Fruit fly (Drosophila melanogaster) whole organism, embryonic: ENCODE measurements around the gene CG18766.

Experiments
- Asciz ChIP-seq: fragments of 200-800 bp; sonication (Bioruptor generic); optimal IDR thresholded peaks from 2 replicates; lab custom pipeline; 2017; ENCODE audit warnings: missing biosample characterization, mild to moderate bottlenecking, missing genetic modification characterization, missing genetic modification reagents
- Atf-2 ChIP-seq: fragments of 200-800 bp; sonication (Bioruptor generic); optimal IDR thresholded peaks from 2 replicates; lab custom pipeline; 2016; ENCODE audit warnings: missing biosample characterization, missing genetic modification characterization
- Bdp1 ChIP-seq: fragments of 200-800 bp; sonication (Bioruptor generic); optimal IDR thresholded peaks from 3 replicates; lab custom pipeline; 2016; ENCODE audit warnings: missing biosample characterization, missing genetic modification characterization
- C15 ChIP-seq: fragments of 200-800 bp; sonication (Bioruptor generic); IDR thresholded peaks from 3 replicates; pipeline ENCODE4 v1.3.6; 2022; ENCODE audit warnings: missing biosample characterization, missing genetic modification characterization
- CG1233 ChIP-seq: fragments of 200-800 bp; sonication (Bioruptor generic); optimal IDR thresholded peaks from 4 replicates; lab custom pipeline; 2018; ENCODE audit warnings: missing biosample characterization, mild to moderate bottlenecking, missing genetic modification characterization
- CG12659 ChIP-seq: fragments of 200-800 bp; sonication (Bioruptor generic); optimal IDR thresholded peaks from 3 replicates; lab custom pipeline; 2017; ENCODE audit warnings: mild to moderate bottlenecking, missing biosample characterization, missing genetic modification reagents, missing genetic modification characterization
- CG13894 ChIP-seq: fragments of 200-800 bp; sonication (Bioruptor generic); optimal IDR thresholded peaks from 3 replicates; lab custom pipeline; 2018; ENCODE audit warnings: missing biosample characterization, mild to moderate bottlenecking, missing genetic modification characterization, moderate library complexity
- CG14441 ChIP-seq: fragments of 200-800 bp; sonication (Bioruptor generic); IDR thresholded peaks from 2 replicates; pipeline ENCODE4 v1.3.6; 2022; ENCODE audit warnings: missing biosample characterization, missing genetic modification characterization
- CG14667 ChIP-seq: fragments of 200-800 bp; sonication (Bioruptor generic); IDR thresholded peaks from 2 replicates; pipeline ENCODE4 v1.3.6; 2022; ENCODE audit warnings: missing biosample characterization, missing genetic modification characterization
- CG14860 ChIP-seq: fragments of 200-800 bp; sonication (Bioruptor generic); IDR thresholded peaks from 3 replicates; pipeline ENCODE4 v1.3.6; 2022; ENCODE audit warnings: missing biosample characterization, missing genetic modification characterization; ENCODE audit not compliant: partially characterized antibody
- CG15514 ChIP-seq: fragments of 200-800 bp; sonication (Bioruptor generic); optimal IDR thresholded peaks from 3 replicates; lab custom pipeline; 2017; ENCODE audit warnings: missing biosample characterization, missing genetic modification characterization, mild to moderate bottlenecking, moderate library complexity, missing genetic modification reagents
- CG1603 ChIP-seq: fragments of 200-800 bp; sonication (Bioruptor generic); optimal IDR thresholded peaks from 2 replicates; lab custom pipeline; 2019; ENCODE audit warnings: missing biosample characterization, mild to moderate bottlenecking, missing genetic modification characterization, moderate library complexity
- CG17359 ChIP-seq: fragments of 200-800 bp; sonication (Bioruptor generic); optimal IDR thresholded peaks from 3 replicates; lab custom pipeline; 2018; ENCODE audit warnings: missing biosample characterization, mild to moderate bottlenecking, missing genetic modification characterization, moderate library complexity
- CG17829 ChIP-seq: fragments of 200-800 bp; optimal IDR thresholded peaks from 2 replicates; lab custom pipeline; 2019; ENCODE audit warnings: missing biosample characterization, mild to moderate bottlenecking, missing genetic modification characterization, moderate library complexity
- CG2129 ChIP-seq: fragments of 200-800 bp; sonication (Bioruptor generic); IDR thresholded peaks from 2 replicates; pipeline ENCODE4 v1.3.6; 2022; ENCODE audit warnings: missing biosample characterization, missing genetic modification characterization; ENCODE audit not compliant: partially characterized antibody
- CG2199 ChIP-seq: fragments of 200-800 bp; sonication (Bioruptor generic); IDR thresholded peaks from 3 replicates; pipeline ENCODE4 v1.3.6; 2022; ENCODE audit warnings: missing biosample characterization, missing genetic modification characterization
- CG31388 ChIP-seq: fragments of 200-800 bp; sonication (Bioruptor generic); optimal IDR thresholded peaks from 2 replicates; lab custom pipeline; 2016; ENCODE audit warnings: missing biosample characterization, missing genetic modification characterization
- CG32772 ChIP-seq: fragments of 200-800 bp; sonication (Bioruptor generic); IDR thresholded peaks from 2 replicates; pipeline ENCODE4 v1.3.6; 2022; ENCODE audit warnings: missing biosample characterization, missing genetic modification characterization
- CG42726 ChIP-seq: fragments of 200-800 bp; sonication (Bioruptor generic); IDR thresholded peaks from 2 replicates; pipeline ENCODE4 v1.3.6; 2022; ENCODE audit warnings: missing biosample characterization, missing genetic modification characterization; ENCODE audit not compliant: partially characterized antibody
- CG4424 ChIP-seq: fragments of 200-800 bp; sonication (Bioruptor generic); optimal IDR thresholded peaks from 3 replicates; lab custom pipeline; 2016; ENCODE audit warnings: missing biosample characterization, missing genetic modification characterization
- CG4730 ChIP-seq: fragments of 200-800 bp; sonication (Bioruptor generic); IDR thresholded peaks from 2 replicates; pipeline ENCODE4 v1.3.6; 2022; ENCODE audit warnings: missing biosample characterization, missing genetic modification characterization
- CG6689 ChIP-seq: fragments of 200-800 bp; sonication (Bioruptor generic); IDR thresholded peaks from 2 replicates; pipeline ENCODE4 v1.3.6; 2022; ENCODE audit warnings: missing biosample characterization, missing genetic modification characterization
- CG8281 ChIP-seq: fragments of 200-800 bp; sonication (Bioruptor generic); optimal IDR thresholded peaks from 2 replicates; lab custom pipeline; 2018; ENCODE audit warnings: missing biosample characterization, mild to moderate bottlenecking, missing genetic modification characterization, moderate library complexity
- CG9797 ChIP-seq: fragments of 200-800 bp; sonication (Bioruptor generic); optimal IDR thresholded peaks from 3 replicates; lab custom pipeline; 2018; ENCODE audit warnings: missing biosample characterization, mild to moderate bottlenecking, missing genetic modification characterization
- Dek ChIP-seq: fragments of 200-800 bp; sonication (Bioruptor generic); optimal IDR thresholded peaks from 3 replicates; lab custom pipeline; 2019; ENCODE audit warnings: missing biosample characterization, mild to moderate bottlenecking, missing genetic modification characterization, moderate library complexity
- Dfd ChIP-seq, 2 experiments: fragments of >200 bp; optimal IDR thresholded peaks; 2 replicates each; lab custom pipeline; 2017; ENCODE audit warnings: missing biosample characterization in 2 of 2, missing genetic modification characterization in 2 of 2
- Dp ChIP-seq: fragments of 200-800 bp; sonication (Bioruptor generic); optimal IDR thresholded peaks from 2 replicates; lab custom pipeline; 2018; ENCODE audit warnings: missing biosample characterization, mild to moderate bottlenecking, missing genetic modification characterization, moderate library complexity
- E2f2 ChIP-seq: fragments of 200-800 bp; sonication (Bioruptor generic); IDR thresholded peaks from 2 replicates; pipeline ENCODE4 v1.3.6; 2022; ENCODE audit warnings: missing biosample characterization, missing genetic modification characterization
- Ets65A ChIP-seq: fragments of 200-800 bp; sonication (Bioruptor generic); peaks from one replicate; lab custom pipeline; 2016; ENCODE audit warnings: missing biosample characterization, missing genetic modification characterization
- MESR4 ChIP-seq: fragments of 200-800 bp; sonication (Bioruptor generic); optimal IDR thresholded peaks from 2 replicates; lab custom pipeline; 2018; ENCODE audit warnings: missing biosample characterization, mild to moderate bottlenecking, missing genetic modification characterization, moderate library complexity
- Mes4 ChIP-seq: fragments of 200-800 bp; sonication (Bioruptor generic); optimal IDR thresholded peaks from 2 replicates; lab custom pipeline; 2016; ENCODE audit warnings: missing biosample characterization, missing genetic modification characterization
- Oaz ChIP-seq: fragments of 200-800 bp; sonication (Bioruptor generic); IDR thresholded peaks from 2 replicates; pipeline ENCODE4 v1.3.6; 2022; ENCODE audit warnings: missing biosample characterization, missing genetic modification characterization
- Oli ChIP-seq: fragments of 200-800 bp; sonication (Bioruptor generic); optimal IDR thresholded peaks from 2 replicates; lab custom pipeline; 2018; ENCODE audit warnings: missing biosample characterization, mild to moderate bottlenecking, missing genetic modification characterization, moderate library complexity
- Opbp ChIP-seq: fragments of 200-800 bp; sonication (Bioruptor generic); IDR thresholded peaks from 3 replicates; pipeline ENCODE4 v1.3.6; 2022; ENCODE audit warnings: missing biosample characterization, missing genetic modification characterization; ENCODE audit not compliant: partially characterized antibody
- PHDP ChIP-seq: fragments of 200-800 bp; sonication (Bioruptor generic); optimal IDR thresholded peaks from 3 replicates; lab custom pipeline; 2018; ENCODE audit warnings: missing biosample characterization, mild to moderate bottlenecking, missing genetic modification characterization, moderate library complexity
- Sry-δ ChIP-seq: fragments of 200-800 bp; sonication (Bioruptor generic); optimal IDR thresholded peaks from 2 replicates; lab custom pipeline; 2016; ENCODE audit warnings: missing biosample characterization, missing genetic modification characterization
- bbx ChIP-seq: fragments of 200-800 bp; sonication (Bioruptor generic); IDR thresholded peaks from 2 replicates; pipeline ENCODE4 v1.3.6; 2022; ENCODE audit warnings: missing biosample characterization, missing genetic modification characterization; ENCODE audit not compliant: partially characterized antibody
- bigmax ChIP-seq: fragments of 200-800 bp; sonication (Bioruptor generic); optimal IDR thresholded peaks from 2 replicates; lab custom pipeline; 2018; ENCODE audit warnings: missing biosample characterization, mild to moderate bottlenecking, missing genetic modification characterization
- caup ChIP-seq: fragments of 200-800 bp; sonication (Bioruptor generic); optimal IDR thresholded peaks from 3 replicates; lab custom pipeline; 2017; ENCODE audit warnings: missing biosample characterization, mild to moderate bottlenecking, missing genetic modification characterization, moderate library complexity; ENCODE audit not compliant: severe bottlenecking
- chif ChIP-seq, 2 experiments: fragments of 200-800 bp; sonication (Bioruptor generic); optimal IDR thresholded peaks; 3 replicates each; lab custom pipeline; 2016; ENCODE audit warnings: missing biosample characterization in 2 of 2, missing genetic modification characterization in 2 of 2
- ci ChIP-seq: fragments of 200-800 bp; sonication (Bioruptor generic); IDR thresholded peaks from 3 replicates; pipeline ENCODE4 v1.3.6; 2022; ENCODE audit warnings: missing biosample characterization, missing genetic modification characterization
- emc ChIP-seq: fragments of 200-800 bp; sonication (Bioruptor generic); optimal IDR thresholded peaks from 2 replicates; lab custom pipeline; 2016; ENCODE audit warnings: missing biosample characterization, missing genetic modification characterization
- exex ChIP-seq: fragments of 200-800 bp; sonication (Bioruptor generic); optimal IDR thresholded peaks from 4 replicates; lab custom pipeline; 2018; ENCODE audit warnings: missing biosample characterization, mild to moderate bottlenecking, missing genetic modification characterization, moderate library complexity
- hth ChIP-seq: fragments of >200 bp; optimal IDR thresholded peaks from 2 replicates; lab custom pipeline; 2017; ENCODE audit warnings: inconsistent platforms
- klu ChIP-seq: fragments of 200-800 bp; sonication (Bioruptor generic); IDR thresholded peaks from 2 replicates; pipeline ENCODE4 v1.3.6; 2022; ENCODE audit warnings: missing biosample characterization, missing genetic modification characterization
- nerfin-2 ChIP-seq: fragments of 200-800 bp; sonication (Bioruptor generic); IDR thresholded peaks from 2 replicates; pipeline ENCODE4 v1.3.6; 2022; ENCODE audit warnings: missing biosample characterization, missing genetic modification characterization; ENCODE audit not compliant: partially characterized antibody
- phol ChIP-seq: fragments of 200-800 bp; sonication (Bioruptor generic); optimal IDR thresholded peaks from 3 replicates; lab custom pipeline; 2018; ENCODE audit warnings: missing biosample characterization, mild to moderate bottlenecking, missing genetic modification characterization, moderate library complexity
- sens ChIP-seq: fragments of 200-800 bp; sonication (Bioruptor generic); peaks from one replicate; lab custom pipeline; 2016; ENCODE audit warnings: missing biosample characterization, missing genetic modification characterization
- seq ChIP-seq: fragments of 200-800 bp; sonication (Bioruptor generic); IDR thresholded peaks from 2 replicates; pipeline ENCODE4 v1.3.6; 2022; ENCODE audit warnings: missing biosample characterization, missing genetic modification characterization
- sqz ChIP-seq: fragments of 200-800 bp; sonication (Bioruptor generic); optimal IDR thresholded peaks from 3 replicates; lab custom pipeline; 2018; ENCODE audit warnings: missing biosample characterization, mild to moderate bottlenecking, missing genetic modification characterization
- vnd ChIP-seq: fragments of 200-800 bp; sonication (Bioruptor generic); IDR thresholded peaks from 3 replicates; pipeline ENCODE4 v1.3.6; 2022; ENCODE audit warnings: missing biosample characterization, missing genetic modification characterization; ENCODE audit not compliant: partially characterized antibody

CG18766 gene

dm6 chr3R:27272233-27272632, 27.2 kb upstream of the CG18766 start (continued):
- TF ChIP-seq CG2199 (GFP tag; lab: Robert Waterston, UW) (no peak), chif (GFP tag; optimal IDR thresholded peaks at IDR 0.05; lab: Kevin White, UChicago) (no peak), sens (GFP tag; lab: Kevin White, UChicago) (peak; percentile 72), Asciz (GFP tag; lab: Kevin White, UChicago) (no peak), CG42726 (no peak), Opbp (no peak), Ets65A (GFP tag; lab: Kevin White, UChicago) (no peak), Mes4 (GFP tag; lab: Kevin White, UChicago) (no peak), CG4424 (GFP tag; lab: Kevin White, UChicago) (no peak), CG4730 (GFP tag; lab: Robert Waterston, UW) (no peak), CG8281 (no peak), CG2129 (GFP tag; lab: Robert Waterston, UW) (no peak), bigmax (no peak), CG31388 (GFP tag; lab: Kevin White, UChicago) (no peak), exex (no peak), Dfd (GFP tag; optimal IDR thresholded peaks at IDR 0.05; lab: Kevin White, UChicago) (no peak), CG17829 (tag; lab: Kevin White, UChicago) (no peak), vnd (no peak), E2f2 (GFP tag; lab: Robert Waterston, UW) (peak; percentile 41; the same call in 1 of the 2 replicates), phol (tag; lab: Kevin White, UChicago) (peak; percentile 31), C15 (GFP tag; lab: Robert Waterston, UW) (no peak), CG14860 (no peak), CG6689 (no peak), Bdp1 (GFP tag; lab: Kevin White, UChicago) (no peak), CG9797 (GFP tag; lab: Kevin White, UChicago) (peak; percentile 41), CG1233 (GFP tag; lab: Kevin White, UChicago) (no peak), hth (lab: Kevin White, UChicago) (no peak), CG1603 (tag; lab: Kevin White, UChicago) (no peak), Oli (no peak), CG32772 (GFP tag; lab: Robert Waterston, UW) (0 out of 2 replicates have a peak, but pooled peaks have one; percentile 40), Atf-2 (GFP tag; lab: Kevin White, UChicago) (no peak), MESR4 (no peak), PHDP (tag; lab: Kevin White, UChicago) (no peak), caup (GFP tag; lab: Kevin White, UChicago) (no peak), CG15514 (GFP tag; lab: Kevin White, UChicago) (peak; percentile 22), Dek (tag; lab: Kevin White, UChicago) (no peak), ci (no peak), klu (GFP tag; lab: Robert Waterston, UW) (no peak), CG12659 (GFP tag; lab: Kevin White, UChicago) (peak; percentile 4), CG14667 (GFP tag; lab: Robert Waterston, UW) (no peak), CG17359 (tag; lab: Kevin White, UChicago) (peak; percentile 36), Dp (GFP tag; lab: Kevin White, UChicago) (peak; percentile 20), seq (no peak), Oaz (GFP tag; lab: Robert Waterston, UW) (no peak), Sry-δ (GFP tag; lab: Kevin White, UChicago) (peak; percentile 8), CG13894 (no peak), sqz (GFP tag; lab: Kevin White, UChicago) (peak; percentile 32), CG14441 (GFP tag; lab: Robert Waterston, UW) (no peak), emc (GFP tag; lab: Kevin White, UChicago) (no peak), nerfin-2 (GFP tag; lab: Robert Waterston, UW) (no peak), bbx (no peak)
